Fruit fly (Drosophila melanogaster): ENCODE results near the gene Ack.

Gene Ack

DNA sequence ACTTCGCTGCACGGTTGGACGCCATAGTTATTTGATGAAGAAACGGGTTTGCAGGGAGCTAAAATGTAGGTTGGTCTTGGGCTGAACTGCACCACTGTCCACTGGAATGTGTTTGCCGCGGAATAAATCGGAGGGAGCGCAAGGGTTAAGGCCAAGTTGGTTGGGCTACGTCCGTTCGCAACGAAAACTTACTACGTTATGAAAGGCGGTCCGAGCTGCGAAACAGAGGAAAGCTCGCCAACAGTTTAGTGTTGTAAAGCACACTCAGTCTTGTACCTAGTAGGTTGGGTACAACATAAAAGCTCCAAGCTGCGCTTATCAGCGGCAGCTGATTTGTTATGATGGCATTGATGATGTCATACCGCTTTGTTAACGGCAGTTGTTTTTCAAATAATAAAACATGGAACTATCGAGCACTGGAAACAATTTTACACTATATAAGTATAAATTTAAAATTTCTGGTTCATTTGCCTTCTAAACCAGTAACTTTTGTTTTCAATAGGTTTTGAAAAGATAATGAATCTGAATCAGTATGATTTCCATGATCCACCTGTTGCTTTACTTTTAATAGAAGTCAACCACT lies 14.3 kb downstream of the Ack start, which contains the start of gene Chd64 (continued):
- TF ChIP-seq CG3847 (GFP tag; IDR thresholded peaks at IDR 0.05) (peak; percentile 22; the same call in 1 of the 2 replicates), CG4424 (GFP tag; optimal IDR thresholded peaks at IDR 0.05) (no peak), ac (GFP tag; optimal IDR thresholded peaks at IDR 0.05) (no peak), Myb (GFP tag; optimal IDR thresholded peaks at IDR 0.05) (peak; percentile 80), seq (GFP tag; IDR thresholded peaks at IDR 0.05) (no peak; the same call in 1 of the 2 replicates), zf30C (GFP tag; optimal IDR thresholded peaks at IDR 0.05) (peak; percentile 20), CG17568 (GFP tag; optimal IDR thresholded peaks at IDR 0.05) (peak; percentile 62), sc (optimal IDR thresholded peaks at IDR 0.05) (no peak), sc (GFP tag; optimal IDR thresholded peaks at IDR 0.05) (no peak), tin (GFP tag; optimal IDR thresholded peaks at IDR 0.05) (no peak), CG6791 (GFP tag; IDR thresholded peaks at IDR 0.05; ENCODE audit: partially characterized antibody) (0 out of 3 replicates have a peak, but pooled peaks have one; percentile 19), CG16815 (GFP tag; optimal IDR thresholded peaks at IDR 0.05) (no peak), lilli (GFP tag; optimal IDR thresholded peaks at IDR 0.05) (peak; percentile 67), CG30403 (GFP tag; optimal IDR thresholded peaks at IDR 0.05) (peak; percentile 37), ems (GFP tag; optimal IDR thresholded peaks at IDR 0.05) (no peak), CG15601 (tag; optimal IDR thresholded peaks at IDR 0.05) (peak; percentile 32), E2f2 (GFP tag; IDR thresholded peaks at IDR 0.05) (no peak; the same call in 1 of the 2 replicates), Nf-YB (GFP tag; optimal IDR thresholded peaks at IDR 0.05) (peak; percentile 42), CG14710 (tag; optimal IDR thresholded peaks at IDR 0.05) (no peak), kni (GFP tag; optimal IDR thresholded peaks at IDR 0.05) (peak; percentile 29), bowl (GFP tag; IDR thresholded peaks at IDR 0.05) (no peak), ci (GFP tag; IDR thresholded peaks at IDR 0.05) (peak; percentile 84), pho (GFP tag; optimal IDR thresholded peaks at IDR 0.05) (peak; percentile 35), scrt (GFP tag; optimal IDR thresholded peaks at IDR 0.05) (peak; percentile 72), caup (GFP tag; optimal IDR thresholded peaks at IDR 0.05; ENCODE audit: severe bottlenecking) (peak; percentile 62), CG10565 (GFP tag; optimal IDR thresholded peaks at IDR 0.05) (no peak), CG33557 (GFP tag; optimal IDR thresholded peaks at IDR 0.05) (no peak), onecut (GFP tag; IDR thresholded peaks at IDR 0.05) (no peak), CG14860 (GFP tag; IDR thresholded peaks at IDR 0.05; ENCODE audit: partially characterized antibody) (peak; percentile 26; the same call in 1 of the 3 replicates), Atf-2 (GFP tag; optimal IDR thresholded peaks at IDR 0.05) (no peak), CG4854 (GFP tag; optimal IDR thresholded peaks at IDR 0.05) (no peak), Fer2 (tag; optimal IDR thresholded peaks at IDR 0.05) (no peak), ash1 (GFP tag; optimal IDR thresholded peaks at IDR 0.05) (peak; percentile 8), sima (GFP tag; optimal IDR thresholded peaks at IDR 0.05) (no peak), CG15696 (tag; optimal IDR thresholded peaks at IDR 0.05) (no peak), CG12219 (GFP tag; optimal IDR thresholded peaks at IDR 0.05) (peak; percentile 55), C15 (GFP tag; IDR thresholded peaks at IDR 0.05) (no peak), CG1602 (GFP tag; optimal IDR thresholded peaks at IDR 0.05) (no peak), cad (GFP tag; optimal IDR thresholded peaks at IDR 0.05) (no peak), CG12942 (GFP tag; optimal IDR thresholded peaks at IDR 0.05) (no peak), otp (GFP tag; IDR thresholded peaks at IDR 0.05) (0 out of 3 replicates have a peak, but pooled peaks have one; percentile 9), CG18619 (GFP tag; optimal IDR thresholded peaks at IDR 0.05) (peak; percentile 33), Tbp (GFP tag; optimal IDR thresholded peaks at IDR 0.05) (no peak), Sry-δ (GFP tag; optimal IDR thresholded peaks at IDR 0.05) (peak; percentile 5), CG3995 (GFP tag; optimal IDR thresholded peaks at IDR 0.05) (no peak), dmrt99B (tag; optimal IDR thresholded peaks at IDR 0.05) (no peak), Taf1 (GFP tag; IDR thresholded peaks at IDR 0.05) (no peak), CG10431 (GFP tag; optimal IDR thresholded peaks at IDR 0.05) (no peak), oc (tag; optimal IDR thresholded peaks at IDR 0.05) (no peak), CG16863 (GFP tag; optimal IDR thresholded peaks at IDR 0.05) (no peak), ewg (GFP tag; optimal IDR thresholded peaks at IDR 0.05) (no peak)

Measured in whole organism, embryonic.